Fruit fly (Drosophila melanogaster) whole organism, adult: ENCODE measurements around the gene CG42526.

Experiments used
- CG33017 ChIP-seq: fragments of 200-800 bp; sonication (Bioruptor generic); optimal IDR thresholded peaks from 2 replicates; lab custom pipeline; 2018; ENCODE audit warnings: missing biosample characterization, mild to moderate bottlenecking, missing genetic modification characterization, moderate library complexity
- CG5204 ChIP-seq: fragments of 200-800 bp; sonication (Bioruptor generic); optimal IDR thresholded peaks from 2 replicates; lab custom pipeline; 2016; ENCODE audit warnings: missing biosample characterization, missing genetic modification characterization
- Hr96 ChIP-seq: fragments of 200-800 bp; sonication (Bioruptor generic); optimal IDR thresholded peaks from 2 replicates; lab custom pipeline; 2016; ENCODE audit warnings: missing biosample characterization, missing genetic modification characterization
- cic ChIP-seq: fragments of 200-800 bp; sonication (Bioruptor generic); optimal IDR thresholded peaks from 2 replicates; lab custom pipeline; 2017; ENCODE audit warnings: missing biosample characterization, mild to moderate bottlenecking, missing genetic modification characterization, moderate library complexity
- kay ChIP-seq: fragments of 200-800 bp; sonication (Bioruptor generic); peaks from one replicate; lab custom pipeline; 2016; ENCODE audit warnings: missing biosample characterization, missing genetic modification characterization, borderline replicate concordance

DNA sequence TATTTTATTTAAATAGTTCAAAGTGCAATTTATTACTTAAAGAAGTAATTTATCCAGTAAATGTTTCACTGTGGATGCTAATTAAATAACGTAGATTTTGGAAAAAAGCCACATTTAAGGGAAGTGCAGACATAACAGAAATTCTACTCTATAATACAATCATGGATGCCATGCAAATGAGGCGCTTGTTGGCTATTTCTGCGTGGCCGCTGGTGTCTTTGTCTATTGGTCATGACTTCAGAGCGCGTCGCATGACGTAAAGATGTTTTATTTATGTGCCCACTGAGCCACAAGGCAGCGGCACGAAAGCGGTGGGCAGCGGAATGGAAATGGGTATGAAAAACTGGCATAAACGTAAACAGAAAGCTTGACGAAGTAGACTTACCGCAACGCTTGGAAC lies 9.4 kb downstream of the CG42526 start:
- TF ChIP-seq CG33017 (no peak), kay (GFP tag; lab: Kevin White, UChicago) (no peak), CG5204 (GFP tag; lab: Kevin White, UChicago) (no peak), Hr96 (GFP tag; lab: Kevin White, UChicago) (no peak), cic (GFP tag; lab: Kevin White, UChicago) (no peak)
